Worm (Caenorhabditis elegans): ENCODE results near the gene C47A4.3.

The C47A4.3 gene

ce11 chrIV:13702681-13703080 is 39.5 kb downstream of the C47A4.3 start:
- TF ChIP-seq mab-9 (GFP tag; IDR thresholded peaks at IDR 0.05) (peak; percentile 53; the same call in 1 of the 2 replicates), fkh-10 (GFP tag; optimal IDR thresholded peaks at IDR 0.05) (no peak), fkh-4 (tag; optimal IDR thresholded peaks at IDR 0.05; ENCODE audit: borderline replicate concordance) (no peak), swsn-7 (tag; optimal IDR thresholded peaks at IDR 0.05) (no peak), irx-1 (tag; optimal IDR thresholded peaks at IDR 0.05) (no peak), ets-5 (GFP tag; IDR thresholded peaks at IDR 0.05) (no peak), lin-14 (GFP tag; optimal IDR thresholded peaks at IDR 0.05) (peak; percentile 2), snu-23 (GFP tag; optimal IDR thresholded peaks at IDR 0.05) (no peak), xbp-1 (tag; optimal IDR thresholded peaks at IDR 0.05) (no peak), ceh-63 (GFP tag; optimal IDR thresholded peaks at IDR 0.05) (no peak)

DNA sequence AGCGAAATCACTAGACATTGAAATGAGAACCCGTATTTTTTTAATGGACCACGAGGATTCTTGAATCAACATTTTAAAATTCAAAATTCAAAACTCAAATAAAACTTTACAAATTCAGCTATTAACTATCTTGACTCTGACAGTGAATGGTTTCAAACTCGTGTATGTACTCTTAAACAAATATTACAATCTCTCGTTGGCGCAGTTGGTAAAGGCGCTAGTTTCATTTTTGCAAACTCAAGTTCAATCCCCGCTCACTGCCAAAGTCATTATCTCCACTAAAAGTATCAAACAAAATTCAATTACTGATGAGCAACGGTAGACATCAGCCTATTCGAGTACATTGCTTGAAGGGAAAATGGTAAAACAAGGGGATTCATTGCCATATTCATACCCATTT is 40.7 kb downstream of the C47A4.3 start:
- TF ChIP-seq nhr-12 (tag; optimal IDR thresholded peaks at IDR 0.05) (no peak), lin-39 (tag; optimal IDR thresholded peaks at IDR 0.05) (no peak), jun-1 (tag; optimal IDR thresholded peaks at IDR 0.05) (no peak), nhr-85 (tag) (no peak), nhr-90 (tag; optimal IDR thresholded peaks at IDR 0.05; ENCODE audit: poor library complexity) (peak; percentile 3), mdl-1 (tag; optimal IDR thresholded peaks at IDR 0.05) (no peak), unc-86 (tag; optimal IDR thresholded peaks at IDR 0.05) (no peak), nhr-84 (tag; optimal IDR thresholded peaks at IDR 0.05) (no peak), nhr-20 (tag; optimal IDR thresholded peaks at IDR 0.05) (no peak), egl-27 (tag; optimal IDR thresholded peaks at IDR 0.05) (no peak), efl-1 (optimal IDR thresholded peaks at IDR 0.05) (no peak), efl-1 (GFP tag; optimal IDR thresholded peaks at IDR 0.05 in 1 of 2) (peak in 1 of 2 experiments; percentile 10), unc-30 (tag; optimal IDR thresholded peaks at IDR 0.05) (no peak), nhr-77 (tag; optimal IDR thresholded peaks at IDR 0.05) (no peak), ztf-4 (tag; optimal IDR thresholded peaks at IDR 0.05) (no peak), xbp-1 (tag; optimal IDR thresholded peaks at IDR 0.05) (no peak), lin-14 (GFP tag; optimal IDR thresholded peaks at IDR 0.05) (no peak), lin-15B (tag; optimal IDR thresholded peaks at IDR 0.05) (no peak), hlh-17 (GFP tag; optimal IDR thresholded peaks at IDR 0.05; ENCODE audit: borderline replicate concordance) (no peak), irx-1 (tag; optimal IDR thresholded peaks at IDR 0.05) (no peak), nhr-237 (tag; optimal IDR thresholded peaks at IDR 0.05) (no peak), ceh-82 (tag; optimal IDR thresholded peaks at IDR 0.05) (no peak), snpc-4 (tag; optimal IDR thresholded peaks at IDR 0.05) (no peak), swsn-7 (tag; optimal IDR thresholded peaks at IDR 0.05) (no peak), nhr-11 (tag; optimal IDR thresholded peaks at IDR 0.05) (no peak), lin-35 (GFP tag; optimal IDR thresholded peaks at IDR 0.05) (peak in 1 of 2 experiments; percentile 12), zag-1 (tag; optimal IDR thresholded peaks at IDR 0.05) (no peak), nhr-76 (tag; optimal IDR thresholded peaks at IDR 0.05) (no peak)

DNA sequence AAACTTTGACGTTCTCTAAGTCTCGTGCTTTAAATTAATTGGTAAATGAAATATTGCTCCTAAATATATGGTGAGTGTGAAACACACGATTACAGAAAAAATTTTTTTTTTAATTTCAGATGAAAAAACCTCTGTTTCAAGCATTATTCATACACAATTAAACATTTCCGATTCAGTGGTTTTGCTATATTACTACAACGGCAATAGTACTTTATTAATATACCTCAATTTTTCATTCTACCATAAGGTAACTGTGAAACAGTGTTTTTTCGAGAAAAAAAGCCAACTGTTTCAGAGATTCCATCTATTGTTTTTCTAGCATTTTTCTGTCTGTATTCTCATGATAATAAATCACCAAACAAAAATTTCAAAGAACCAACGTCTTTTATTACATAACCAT is 41.3 kb downstream of the C47A4.3 start:
- TF ChIP-seq sptf-1 (tag; optimal IDR thresholded peaks at IDR 0.05) (no peak), nhr-47 (tag; optimal IDR thresholded peaks at IDR 0.05) (no peak), tbx-2 (tag; optimal IDR thresholded peaks at IDR 0.05) (no peak), ceh-82 (tag; optimal IDR thresholded peaks at IDR 0.05) (no peak), fkh-4 (tag; optimal IDR thresholded peaks at IDR 0.05; ENCODE audit: borderline replicate concordance) (no peak), xbp-1 (tag; optimal IDR thresholded peaks at IDR 0.05) (no peak), unc-86 (tag; optimal IDR thresholded peaks at IDR 0.05) (no peak), ceh-90 (tag; optimal IDR thresholded peaks at IDR 0.05) (no peak), hlh-4 (tag; optimal IDR thresholded peaks at IDR 0.05) (no peak), ceh-88 (GFP tag; IDR thresholded peaks at IDR 0.05) (no peak), pax-3 (tag; optimal IDR thresholded peaks at IDR 0.05) (no peak), mab-9 (GFP tag; IDR thresholded peaks at IDR 0.05) (no peak), egl-13 (tag; optimal IDR thresholded peaks at IDR 0.05) (no peak), mef-2 (tag; optimal IDR thresholded peaks at IDR 0.05) (no peak), nhr-85 (tag) (no peak), rnt-1 (tag; optimal IDR thresholded peaks at IDR 0.05) (no peak)

All from whole organism, L1 larva.